Worm (Caenorhabditis elegans) whole organism, midembryonic: ENCODE results near the gene T01H10.11.

Experiments used
- T22C8.4 ChIP-seq: fragments of 200-800 bp; sonication (Bioruptor generic); IDR thresholded peaks from 2 replicates; pipeline ENCODE4 v1.3.6; 2022; ENCODE audit warnings: missing genetic modification characterization, missing compliant biosample characterization
- cog-1 ChIP-seq: sonication (generic microtip); optimal IDR thresholded peaks from 2 replicates; lab custom pipeline; 2016; ENCODE audit warnings: missing genetic modification characterization, missing compliant biosample characterization
- flt-1 ChIP-seq: fragments of 200-800 bp; sonication (Bioruptor generic); IDR thresholded peaks from 2 replicates; pipeline ENCODE4 v1.3.6; 2022; ENCODE audit warnings: missing genetic modification characterization, missing compliant biosample characterization
- klf-2 ChIP-seq: fragments of 200-800 bp; sonication (Bioruptor generic); conservative IDR thresholded peaks from 2 replicates; pipeline ENCODE4 v1.3.6; 2022; ENCODE audit warnings: missing genetic modification reagents, missing genetic modification characterization, missing compliant biosample characterization
- ref-1 ChIP-seq: fragments of 200-800 bp; sonication (Bioruptor generic); conservative IDR thresholded peaks from 2 replicates; pipeline ENCODE4 v1.3.6; 2022; ENCODE audit warnings: missing genetic modification reagents, missing genetic modification characterization, missing compliant biosample characterization
- tab-1 ChIP-seq: fragments of 200-800 bp; sonication (Bioruptor generic); IDR thresholded peaks from 2 replicates; pipeline ENCODE4 v1.3.6; 2022; ENCODE audit warnings: missing genetic modification characterization, missing compliant biosample characterization
- ztf-23 ChIP-seq: fragments of 200-800 bp; sonication (Bioruptor generic); IDR thresholded peaks from 2 replicates; pipeline ENCODE4 v1.3.6; 2022; ENCODE audit warnings: missing genetic modification reagents, missing genetic modification characterization, missing compliant biosample characterization
- ztf-29 ChIP-seq: fragments of 200-800 bp; sonication (Bioruptor generic); IDR thresholded peaks from 2 replicates; pipeline ENCODE4 v1.3.6; 2022; ENCODE audit warnings: missing genetic modification reagents, missing genetic modification characterization, missing compliant biosample characterization

ce11 chrX:12164047-12164446 is 40.8 kb downstream of the T01H10.11 start:
- no peak for TF ChIP-seq klf-2 (GFP tag; lab: Robert Waterston, UW)
- TF ChIP-seq ztf-29 (GFP tag; lab: Robert Waterston, UW), result no peak
- TF ChIP-seq flt-1 (GFP tag; lab: Robert Waterston, UW), result no peak
- TF ChIP-seq ztf-23 (GFP tag; lab: Robert Waterston, UW), result no peak
- no peak for TF ChIP-seq ref-1 (GFP tag; lab: Robert Waterston, UW)
- no peak for TF ChIP-seq cog-1 (tag; lab: Kevin White, UChicago)
- TF ChIP-seq tab-1 (GFP tag; lab: Robert Waterston, UW), result no peak
- no peak for TF ChIP-seq T22C8.4 (GFP tag; lab: Robert Waterston, UW)
